Fruit fly (Drosophila melanogaster): ENCODE measurements around the gene Myc.

Gene Myc

DNA sequence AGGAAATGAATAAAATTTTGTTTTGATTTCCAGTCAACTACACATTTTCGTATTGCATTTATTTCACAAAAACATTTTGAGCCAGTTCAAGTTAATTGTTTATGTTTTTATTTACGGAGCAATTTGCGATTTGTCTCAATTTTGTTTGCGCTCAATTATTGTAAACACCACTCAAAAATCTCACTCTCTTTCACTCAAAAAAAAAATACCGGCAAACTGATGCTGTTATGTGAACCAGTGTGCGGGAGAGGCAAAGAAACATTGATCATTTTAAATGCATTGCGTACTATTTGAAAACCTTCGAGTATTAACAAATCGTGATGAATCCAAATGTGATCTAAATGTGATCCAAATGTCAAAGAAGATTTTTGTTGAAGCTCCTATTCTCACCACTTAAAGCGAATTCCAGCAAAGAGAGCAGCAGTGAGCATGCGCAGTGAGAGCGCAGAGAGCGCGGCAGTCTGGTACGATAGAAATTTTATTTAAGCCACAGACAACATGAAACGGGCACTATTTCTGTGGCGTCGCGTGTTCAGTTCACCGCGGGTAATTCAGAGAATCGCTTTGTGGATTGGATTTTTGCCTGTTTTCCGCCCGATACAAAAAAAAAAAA lies at the start of gene Myc (continued):
- TF ChIP-seq CG34224 (GFP tag; IDR thresholded peaks at IDR 0.05; ENCODE audit: partially characterized antibody) = peak; percentile 46; the same call in 1 of the 3 replicates
- no peak for TF ChIP-seq Dek (tag; optimal IDR thresholded peaks at IDR 0.05)
- 0 out of 2 replicates have a peak, but pooled peaks have one; percentile 41 for TF ChIP-seq sens-2 (GFP tag; IDR thresholded peaks at IDR 0.05)
- peak; percentile 66 for TF ChIP-seq Bgb (GFP tag; IDR thresholded peaks at IDR 0.05; ENCODE audit: partially characterized antibody)
- peak; percentile 26 for TF ChIP-seq BtbVII (GFP tag; optimal IDR thresholded peaks at IDR 0.05)
- peak; percentile 50; the same call in 1 of the 2 replicates for TF ChIP-seq Rfx (GFP tag; IDR thresholded peaks at IDR 0.05)
- TF ChIP-seq z (GFP tag; IDR thresholded peaks at IDR 0.05) = peak; percentile 96
- peak; percentile 92 for TF ChIP-seq CG2199 (GFP tag; IDR thresholded peaks at IDR 0.05)
- TF ChIP-seq CG32532 (GFP tag; IDR thresholded peaks at IDR 0.05) = peak; percentile 45; the same call in 1 of the 2 replicates
- TF ChIP-seq CG17385 (GFP tag; optimal IDR thresholded peaks at IDR 0.05) = peak; percentile 27
- TF ChIP-seq HLHmδ (GFP tag; optimal IDR thresholded peaks at IDR 0.05) = peak; percentile 13
- peak; percentile 10 for TF ChIP-seq CG13894 (tag; optimal IDR thresholded peaks at IDR 0.05)
- peak; percentile 35 for TF ChIP-seq CG7987 (GFP tag; optimal IDR thresholded peaks at IDR 0.05)
- no peak for TF ChIP-seq stc (GFP tag; IDR thresholded peaks at IDR 0.05)
- TF ChIP-seq CG6689 (GFP tag; IDR thresholded peaks at IDR 0.05) = no peak
- peak; percentile 94; the same call in 3 of the 4 replicates for TF ChIP-seq chinmo (GFP tag; IDR thresholded peaks at IDR 0.05; ENCODE audit: partially characterized antibody)
- TF ChIP-seq kni (GFP tag; optimal IDR thresholded peaks at IDR 0.05) = peak; percentile 25
- 0 out of 2 replicates have a peak, but pooled peaks have one; percentile 6 for TF ChIP-seq onecut (GFP tag; IDR thresholded peaks at IDR 0.05)
- TF ChIP-seq zf30C (GFP tag; optimal IDR thresholded peaks at IDR 0.05) = peak; percentile 8
- TF ChIP-seq Adf1 (GFP tag; IDR thresholded peaks at IDR 0.05) = peak; percentile 26; the same call in 1 of the 2 replicates
- TF ChIP-seq CG15514 (GFP tag; optimal IDR thresholded peaks at IDR 0.05) = peak; percentile 20
- peak; percentile 45; the same call in 1 of the 2 replicates for TF ChIP-seq bbx (GFP tag; IDR thresholded peaks at IDR 0.05; ENCODE audit: partially characterized antibody)
- no peak for TF ChIP-seq HHEX (GFP tag; optimal IDR thresholded peaks at IDR 0.05)
- peak; percentile 23; the same call in 1 of the 3 replicates for TF ChIP-seq mld (GFP tag; IDR thresholded peaks at IDR 0.05; ENCODE audit: partially characterized antibody)
- TF ChIP-seq CG11696 (GFP tag; IDR thresholded peaks at IDR 0.05) = 0 out of 2 replicates have a peak, but pooled peaks have one; percentile 44
- TF ChIP-seq CG8290 (GFP tag; optimal IDR thresholded peaks at IDR 0.05) = no peak
- TF ChIP-seq CG8290 (tag; optimal IDR thresholded peaks at IDR 0.05) = peak in 1 of 2 experiments; percentile 26
- peak; percentile 78 for TF ChIP-seq Med (GFP tag)
- peak; percentile 32 for TF ChIP-seq CG17568 (GFP tag; optimal IDR thresholded peaks at IDR 0.05)
- no peak for TF ChIP-seq CG12155 (GFP tag; optimal IDR thresholded peaks at IDR 0.05)
- TF ChIP-seq HmgD (GFP tag; optimal IDR thresholded peaks at IDR 0.05) = no peak
- TF ChIP-seq CG6765 (GFP tag; optimal IDR thresholded peaks at IDR 0.05) = peak; percentile 19
- no peak for TF ChIP-seq sug (tag; optimal IDR thresholded peaks at IDR 0.05)
- TF ChIP-seq CG6854 (GFP tag; optimal IDR thresholded peaks at IDR 0.05) = peak; percentile 6
- TF ChIP-seq Scr (GFP tag; IDR thresholded peaks at IDR 0.05; ENCODE audit: partially characterized antibody) = peak; percentile 23; the same call in 1 of the 2 replicates
- peak; percentile 19 for TF ChIP-seq lab (GFP tag; optimal IDR thresholded peaks at IDR 0.05)
- TF ChIP-seq CG2120 (GFP tag; optimal IDR thresholded peaks at IDR 0.05) = peak; percentile 9
- no peak for TF ChIP-seq slp2 (GFP tag; optimal IDR thresholded peaks at IDR 0.05)
- TF ChIP-seq sqz (GFP tag; optimal IDR thresholded peaks at IDR 0.05) = peak; percentile 83
- no peak for TF ChIP-seq psq (GFP tag; optimal IDR thresholded peaks at IDR 0.05)
- TF ChIP-seq CG10274 (GFP tag; optimal IDR thresholded peaks at IDR 0.05) = no peak
- peak; percentile 36; the same call in 1 of the 4 replicates for TF ChIP-seq Dll (GFP tag; IDR thresholded peaks at IDR 0.05; ENCODE audit: partially characterized antibody)
- TF ChIP-seq sisA (GFP tag; IDR thresholded peaks at IDR 0.05) = no peak
- no peak for TF ChIP-seq dati (GFP tag; IDR thresholded peaks at IDR 0.05)
- peak; percentile 82 for TF ChIP-seq chm (GFP tag; IDR thresholded peaks at IDR 0.05)
- TF ChIP-seq caup (GFP tag; optimal IDR thresholded peaks at IDR 0.05; ENCODE audit: severe bottlenecking) = peak; percentile 3
- TF ChIP-seq Gsc (GFP tag; IDR thresholded peaks at IDR 0.05) = no peak
